Worm (Caenorhabditis elegans) whole organism, L4 larva: ENCODE data around the gene klo-1.

Experiments
- D1046.2 ChIP-seq: fragments of 200-800 bp; sonication (Bioruptor generic); IDR thresholded peaks from 2 replicates; pipeline ENCODE4 v1.3.6; 2022; ENCODE audit warnings: missing genetic modification characterization, missing compliant biosample characterization
- F10B5.3 ChIP-seq: sonication (generic microtip); optimal IDR thresholded peaks from 2 replicates; lab custom pipeline; 2016; ENCODE audit warnings: mild to moderate bottlenecking, missing genetic modification characterization, missing compliant biosample characterization
- F49E8.2 ChIP-seq: sonication (generic microtip); optimal IDR thresholded peaks from 2 replicates; lab custom pipeline; 2016; ENCODE audit warnings: missing compliant biosample characterization, mild to moderate bottlenecking, missing genetic modification characterization, borderline replicate concordance
- T20F7.1 ChIP-seq: fragments of 200-800 bp; sonication (Bioruptor generic); optimal IDR thresholded peaks from 2 replicates; lab custom pipeline; 2018; ENCODE audit warnings: mild to moderate bottlenecking, missing genetic modification characterization, missing compliant biosample characterization
- Y5F2A.4 ChIP-seq: fragments of 200-800 bp; sonication (Bioruptor generic); optimal IDR thresholded peaks from 2 replicates; lab custom pipeline; 2018; ENCODE audit warnings: mild to moderate bottlenecking, missing genetic modification characterization, missing compliant biosample characterization
- Y75B8A.6 ChIP-seq: fragments of 200-800 bp; sonication (Bioruptor generic); IDR thresholded peaks from 2 replicates; pipeline ENCODE4 v1.3.6; 2022; ENCODE audit warnings: missing genetic modification reagents, missing genetic modification characterization, missing compliant biosample characterization
- ceh-28 ChIP-seq: fragments of 150-350 bp; optimal IDR thresholded peaks from 2 replicates; lab custom pipeline; 2014; ENCODE audit warnings: missing biosample characterization, missing genetic modification reagents, missing genetic modification characterization
- ceh-44 ChIP-seq: fragments of 200-800 bp; sonication (Bioruptor generic); IDR thresholded peaks from 2 replicates; pipeline ENCODE4 v1.3.6; 2022; ENCODE audit warnings: missing genetic modification reagents, missing genetic modification characterization, missing compliant biosample characterization
- ceh-82 ChIP-seq: sonication (generic microtip); optimal IDR thresholded peaks from 2 replicates; lab custom pipeline; 2017; ENCODE audit warnings: missing biosample characterization, missing genetic modification characterization
- ces-1 ChIP-seq: fragments of 150-350 bp; sonication (generic microtip); optimal IDR thresholded peaks from 4 replicates; lab custom pipeline; 2014; ENCODE audit warnings: missing biosample characterization, missing genetic modification reagents, missing genetic modification characterization
- daf-16 ChIP-seq, 3 experiments: sonication (generic microtip); optimal IDR thresholded peaks; 2 replicates each; lab custom pipeline; 2016 to 2017; ENCODE audit warnings: missing genetic modification characterization in 3 of 3, missing genetic modification reagents in 3 of 3, mild to moderate bottlenecking in 2 of 3, missing compliant biosample characterization in 2 of 3, missing biosample characterization in 1 of 3, moderate library complexity in 1 of 3
- dmd-6 ChIP-seq: fragments of 200-800 bp; sonication (Bioruptor generic); IDR thresholded peaks from 2 replicates; pipeline ENCODE4 v1.3.6; 2022; ENCODE audit warnings: missing genetic modification reagents, missing genetic modification characterization, missing compliant biosample characterization
- dve-1 ChIP-seq: sonication (generic microtip); optimal IDR thresholded peaks from 2 replicates; lab custom pipeline; 2017; ENCODE audit warnings: antibody characterized with exemption, mild to moderate bottlenecking, missing genetic modification characterization, missing compliant biosample characterization; ENCODE audit not compliant: insufficient read depth
- egl-27 ChIP-seq: sonication (generic microtip); optimal IDR thresholded peaks from 3 replicates; lab custom pipeline; 2017; ENCODE audit warnings: missing biosample characterization, missing genetic modification reagents, missing genetic modification characterization
- fkh-10 ChIP-seq: fragments of 150-350 bp; optimal IDR thresholded peaks from 2 replicates; lab custom pipeline; 2014; ENCODE audit warnings: missing biosample characterization, missing genetic modification reagents, missing genetic modification characterization
- fos-1 ChIP-seq: fragments of 150-350 bp; optimal IDR thresholded peaks from 2 replicates; lab custom pipeline; 2014; ENCODE audit warnings: missing biosample characterization, missing genetic modification characterization
- hlh-11 ChIP-seq: fragments of 200-800 bp; sonication (Bioruptor generic); optimal IDR thresholded peaks from 2 replicates; lab custom pipeline; 2018; ENCODE audit warnings: mild to moderate bottlenecking, missing genetic modification characterization, missing compliant biosample characterization
- hlh-30 ChIP-seq: sonication (generic microtip); optimal IDR thresholded peaks from 2 replicates; lab custom pipeline; 2017; ENCODE audit warnings: antibody characterized with exemption, mild to moderate bottlenecking, missing genetic modification characterization, missing compliant biosample characterization; ENCODE audit not compliant: insufficient read depth
- lim-7 ChIP-seq: fragments of 200-800 bp; sonication (Bioruptor generic); IDR thresholded peaks from 2 replicates; pipeline ENCODE4 v1.3.6; 2022; ENCODE audit warnings: missing genetic modification characterization, missing compliant biosample characterization
- lin-1 ChIP-seq: fragments of 200-800 bp; sonication (Bioruptor generic); IDR thresholded peaks from 2 replicates; pipeline ENCODE4 v1.3.6; 2022; ENCODE audit warnings: missing genetic modification reagents, missing genetic modification characterization, missing compliant biosample characterization
- lin-38 ChIP-seq: fragments of 200-800 bp; sonication (Bioruptor generic); IDR thresholded peaks from 2 replicates; pipeline ENCODE4 v1.3.6; 2022; ENCODE audit warnings: missing genetic modification reagents, missing genetic modification characterization, missing compliant biosample characterization
- lsy-2 ChIP-seq, 2 experiments: fragments of 150-350 bp in 1 of 2; sonication (generic microtip) in 1 of 2; optimal IDR thresholded peaks; 2 replicates each; lab custom pipeline; 2014 to 2017; ENCODE audit warnings: missing biosample characterization in 2 of 2, missing genetic modification characterization in 2 of 2
- madf-5 ChIP-seq, 2 experiments: fragments of 200-800 bp; sonication (Bioruptor generic); IDR thresholded peaks; 2 replicates each; pipeline ENCODE4 v1.3.6; 2022; ENCODE audit warnings: missing compliant biosample characterization in 2 of 2, missing genetic modification characterization in 2 of 2
- madf-9 ChIP-seq: fragments of 200-800 bp; sonication (Bioruptor generic); conservative IDR thresholded peaks from 2 replicates; pipeline ENCODE4 v1.3.6; 2022; ENCODE audit warnings: missing genetic modification reagents, missing genetic modification characterization, missing compliant biosample characterization
- mdt-29 ChIP-seq: fragments of 200-800 bp; sonication (Bioruptor generic); IDR thresholded peaks from 2 replicates; pipeline ENCODE4 v1.3.6; 2022; ENCODE audit warnings: missing genetic modification reagents, missing genetic modification characterization, missing compliant biosample characterization
- mep-1 ChIP-seq: fragments of 150-350 bp; sonication (generic microtip); optimal IDR thresholded peaks from 3 replicates; lab custom pipeline; 2014; ENCODE audit warnings: missing biosample characterization, missing genetic modification characterization
- mes-2 ChIP-seq: sonication (generic microtip); optimal IDR thresholded peaks from 2 replicates; lab custom pipeline; 2016; ENCODE audit warnings: missing genotype, mild to moderate bottlenecking, missing genetic modification characterization, missing compliant biosample characterization; ENCODE audit not compliant: poor library complexity, severe bottlenecking
- mxl-3 ChIP-seq: fragments of 200-800 bp; sonication (Bioruptor generic); optimal IDR thresholded peaks from 2 replicates; lab custom pipeline; 2018; ENCODE audit warnings: mild to moderate bottlenecking, missing genetic modification characterization, missing compliant biosample characterization
- nhr-102 ChIP-seq: sonication (generic microtip); optimal IDR thresholded peaks from 2 replicates; lab custom pipeline; 2016; ENCODE audit warnings: mild to moderate bottlenecking, missing genetic modification characterization, moderate library complexity, missing compliant biosample characterization
- nhr-237 ChIP-seq: sonication (generic microtip); optimal IDR thresholded peaks from 2 replicates; lab custom pipeline; 2017; ENCODE audit warnings: missing biosample characterization, missing genetic modification characterization
- nhr-28 ChIP-seq: fragments of 150-350 bp; optimal IDR thresholded peaks from 2 replicates; lab custom pipeline; 2014; ENCODE audit warnings: missing biosample characterization, missing genetic modification characterization
- nhr-41 ChIP-seq: fragments of 200-800 bp; sonication (Bioruptor generic); IDR thresholded peaks from 2 replicates; pipeline ENCODE4 v1.3.6; 2022; ENCODE audit warnings: missing genetic modification reagents, missing genetic modification characterization, missing compliant biosample characterization
- nhr-48 ChIP-seq: sonication (generic microtip); optimal IDR thresholded peaks from 2 replicates; lab custom pipeline; 2016; ENCODE audit warnings: mild to moderate bottlenecking, missing genetic modification characterization, missing compliant biosample characterization
- nhr-6 ChIP-seq: fragments of 150-350 bp; optimal IDR thresholded peaks from 2 replicates; lab custom pipeline; 2014; ENCODE audit warnings: missing biosample characterization, missing genetic modification characterization
- nhr-76 ChIP-seq: fragments of 150-350 bp; optimal IDR thresholded peaks from 2 replicates; lab custom pipeline; 2014; ENCODE audit warnings: missing biosample characterization, missing genetic modification characterization
- nhr-77 ChIP-seq: fragments of 150-350 bp; optimal IDR thresholded peaks from 2 replicates; lab custom pipeline; 2014; ENCODE audit warnings: missing biosample characterization, missing genetic modification characterization
- pha-4 ChIP-seq, 2 experiments: fragments of 150-350 bp in 1 of 2; fragments of 200-800 bp in 1 of 2; sonication (Bioruptor generic) in 1 of 2; IDR thresholded peaks in 1 of 2; optimal IDR thresholded peaks in 1 of 2; 2 replicates each; pipeline versions ENCODE4 v1.3.6 to Lab custom; 2014 to 2022; ENCODE audit warnings: missing genetic modification characterization in 2 of 2, missing genetic modification reagents in 2 of 2, missing biosample characterization in 1 of 2, missing compliant biosample characterization in 1 of 2
- php-3 ChIP-seq: fragments of 200-800 bp; sonication (Bioruptor generic); IDR thresholded peaks from 2 replicates; pipeline ENCODE4 v1.3.6; 2022; ENCODE audit warnings: missing genetic modification reagents, missing genetic modification characterization, missing compliant biosample characterization
- pqm-1 ChIP-seq: sonication (generic microtip); optimal IDR thresholded peaks from 2 replicates; lab custom pipeline; 2017; ENCODE audit warnings: missing biosample characterization, missing genetic modification characterization
- rbr-2 ChIP-seq: sonication (generic microtip); optimal IDR thresholded peaks from 2 replicates; lab custom pipeline; 2016; ENCODE audit warnings: missing genotype, missing genetic modification characterization, missing compliant biosample characterization
- saeg-2 ChIP-seq: fragments of 200-800 bp; sonication (Bioruptor generic); IDR thresholded peaks from 2 replicates; pipeline ENCODE4 v1.3.6; 2022; ENCODE audit warnings: missing genetic modification reagents, missing genetic modification characterization, missing compliant biosample characterization
- spr-1 ChIP-seq: sonication (generic microtip); optimal IDR thresholded peaks from 2 replicates; lab custom pipeline; 2016; ENCODE audit warnings: mild to moderate bottlenecking, missing genetic modification characterization, missing compliant biosample characterization
- tra-1 ChIP-seq: fragments of 200-800 bp; sonication (Bioruptor generic); IDR thresholded peaks from 2 replicates; pipeline ENCODE4 v1.3.6; 2022; ENCODE audit warnings: missing genetic modification reagents, missing genetic modification characterization, missing compliant biosample characterization
- unc-130 ChIP-seq: sonication (generic microtip); optimal IDR thresholded peaks from 2 replicates; lab custom pipeline; 2016; ENCODE audit warnings: missing genetic modification reagents, missing genetic modification characterization, missing compliant biosample characterization
- unc-39 ChIP-seq: sonication (generic microtip); optimal IDR thresholded peaks from 2 replicates; lab custom pipeline; 2017; ENCODE audit warnings: missing biosample characterization, missing genetic modification characterization
- vab-7 ChIP-seq: fragments of 200-800 bp; sonication (Bioruptor generic); IDR thresholded peaks from 2 replicates; pipeline ENCODE4 v1.3.6; 2022; ENCODE audit warnings: missing genetic modification reagents, missing genetic modification characterization, missing compliant biosample characterization
- zag-1 ChIP-seq: fragments of 150-350 bp; optimal IDR thresholded peaks from 2 replicates; lab custom pipeline; 2014; ENCODE audit warnings: missing biosample characterization, missing genetic modification characterization
- zfp-2 ChIP-seq: sonication (generic microtip); optimal IDR thresholded peaks from 2 replicates; lab custom pipeline; 2016; ENCODE audit warnings: mild to moderate bottlenecking, missing genetic modification characterization, missing compliant biosample characterization
- ztf-11 ChIP-seq: fragments of 150-350 bp; optimal IDR thresholded peaks from 2 replicates; lab custom pipeline; 2014; ENCODE audit warnings: missing biosample characterization, missing genetic modification characterization
- ztf-7 ChIP-seq: fragments of 150-350 bp; optimal IDR thresholded peaks from 2 replicates; lab custom pipeline; 2014; ENCODE audit warnings: missing biosample characterization, missing genetic modification characterization

Gene klo-1

ce11 chrIV:7710824-7711223 is 37.2 kb downstream of the klo-1 start, which contains the start of gene nhr-8:
Gene nhr-8, plus strand, starts transcription at chrIV:7710983.
- TF ChIP-seq nhr-28 (tag; lab: Kevin White, UChicago) (peak; percentile 93), vab-7 (GFP tag; lab: Robert Waterston, UW) (no peak), ztf-7 (tag; lab: Kevin White, UChicago) (peak; percentile 2), dmd-6 (GFP tag; lab: Robert Waterston, UW) (peak; percentile 92), lin-1 (GFP tag; lab: Robert Waterston, UW) (peak; percentile 67), nhr-6 (tag; lab: Kevin White, UChicago) (peak; percentile 16), php-3 (GFP tag; lab: Robert Waterston, UW) (peak; percentile 81), spr-1 (tag; lab: Kevin White, UChicago) (no peak), madf-9 (GFP tag; lab: Robert Waterston, UW) (no peak), mdt-29 (GFP tag; lab: Robert Waterston, UW) (no peak), saeg-2 (GFP tag; lab: Robert Waterston, UW) (0 out of 2 replicates have a peak, but pooled peaks have one; percentile 29), tra-1 (GFP tag; lab: Robert Waterston, UW) (peak; percentile 58; the same call in 1 of the 2 replicates), pqm-1 (tag; lab: Kevin White, UChicago) (peak; percentile 97), Y75B8A.6 (GFP tag; lab: Robert Waterston, UW) (no peak), T20F7.1 (GFP tag; lab: Kevin White, UChicago) (peak; percentile 51), Y5F2A.4 (GFP tag; lab: Kevin White, UChicago) (no peak), mes-2 (tag; lab: Kevin White, UChicago) (peak; percentile 17), hlh-11 (tag; lab: Kevin White, UChicago) (peak; percentile 87), lin-38 (peak; percentile 50), F10B5.3 (tag; lab: Kevin White, UChicago) (no peak), nhr-76 (tag; lab: Kevin White, UChicago) (no peak), ceh-28 (tag; lab: Kevin White, UChicago) (no peak), rbr-2 (no peak), madf-5 (GFP tag; IDR thresholded peaks at IDR 0.05; lab: Robert Waterston, UW) (no peak), mep-1 (tag; lab: Kevin White, UChicago) (peak; percentile 54), unc-39 (tag; lab: Kevin White, UChicago) (no peak), lsy-2 (tag; optimal IDR thresholded peaks at IDR 0.05; lab: Kevin White, UChicago) (peak in 1 of 2 experiments; percentile 29), nhr-102 (tag; lab: Kevin White, UChicago) (peak; percentile 40), nhr-48 (peak; percentile 15), nhr-41 (no peak), daf-16 (GFP tag; optimal IDR thresholded peaks at IDR 0.05; lab: Kevin White, UChicago) (no peak), daf-16 (tag; optimal IDR thresholded peaks at IDR 0.05; lab: Kevin White, UChicago) (peak; percentile 80), nhr-77 (tag; lab: Kevin White, UChicago) (peak; percentile 63), hlh-30 (tag; lab: Kevin White, UChicago) (peak; percentile 23), ceh-44 (GFP tag; lab: Robert Waterston, UW) (no peak), ces-1 (GFP tag; lab: Kevin White, UChicago) (no peak), fkh-10 (no peak), dve-1 (peak; percentile 92), mxl-3 (GFP tag; lab: Kevin White, UChicago) (peak; percentile 26)

DNA sequence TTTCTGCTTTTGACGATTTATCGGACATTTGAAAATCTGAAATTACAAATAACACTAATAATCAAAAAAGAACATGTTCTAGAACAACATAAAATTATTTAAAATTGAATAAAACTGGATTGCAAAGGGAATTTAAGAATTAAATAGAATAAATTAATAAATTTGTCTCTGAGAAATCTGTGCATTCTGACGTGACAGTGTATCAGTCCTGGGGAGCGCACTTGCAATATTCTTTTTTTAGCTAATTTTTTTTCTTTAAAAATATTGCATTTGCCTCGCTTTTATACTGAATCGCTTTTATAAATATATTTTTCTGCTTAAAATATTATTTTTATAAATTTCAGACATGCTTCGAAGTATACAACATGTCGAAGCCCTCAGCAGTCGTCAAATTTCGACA is 38.3 kb downstream of the klo-1 start, which contains the start of the genes mrpl-1, emc-6 and mrps-24:
TSS of gene mrpl-1 (minus strand) at position 1 of the 400 bp plus-strand sequence.
TSS of gene emc-6 (minus strand) at position 36 of the 400 bp plus-strand sequence.
TSS of gene mrps-24 (plus strand) at position 345 of the 400 bp plus-strand sequence.
- TF ChIP-seq ceh-82 (tag; lab: Kevin White, UChicago) (no peak), zag-1 (tag; lab: Kevin White, UChicago) (no peak), pha-4 (GFP tag; IDR thresholded peaks at IDR 0.05; lab: Robert Waterston, UW) (no peak), pha-4 (tag; optimal IDR thresholded peaks at IDR 0.05; lab: Kevin White, UChicago) (peak; percentile 53), zfp-2 (tag; lab: Kevin White, UChicago) (no peak), mdt-29 (GFP tag; lab: Robert Waterston, UW) (no peak), egl-27 (no peak), nhr-102 (tag; lab: Kevin White, UChicago) (peak; percentile 37), nhr-48 (peak; percentile 23), fos-1 (tag; lab: Kevin White, UChicago) (no peak), nhr-237 (tag; lab: Kevin White, UChicago) (no peak), unc-130 (GFP tag; lab: Kevin White, UChicago) (peak; percentile 10), F49E8.2 (no peak), mep-1 (tag; lab: Kevin White, UChicago) (peak; percentile 69), mes-2 (tag; lab: Kevin White, UChicago) (peak; percentile 84), lim-7 (GFP tag; lab: Robert Waterston, UW) (no peak), ztf-11 (no peak), D1046.2 (no peak), spr-1 (tag; lab: Kevin White, UChicago) (no peak)
